Fruit fly (Drosophila melanogaster) whole organism, prepupa: ENCODE data around the gene Ir94e.

Experiments
- CG15336 ChIP-seq: fragments of 200-800 bp; sonication (Bioruptor generic); IDR thresholded peaks from 2 replicates; pipeline ENCODE4 v1.3.6; 2022; ENCODE audit warnings: missing biosample characterization, missing genetic modification characterization
- CG3032 ChIP-seq: fragments of 200-800 bp; optimal IDR thresholded peaks from 2 replicates; lab custom pipeline; 2019; ENCODE audit warnings: missing biosample characterization, mild to moderate bottlenecking, missing genetic modification characterization, moderate library complexity
- CG34406 ChIP-seq: fragments of 200-800 bp; sonication (Bioruptor generic); optimal IDR thresholded peaks from 3 replicates; lab custom pipeline; 2016; ENCODE audit warnings: missing biosample characterization, missing genetic modification characterization
- CG6163 ChIP-seq: fragments of 200-800 bp; sonication (Bioruptor generic); IDR thresholded peaks from 3 replicates; pipeline ENCODE4 v1.3.6; 2022; ENCODE audit warnings: missing biosample characterization, missing genetic modification characterization
- CG6854 ChIP-seq: fragments of 200-800 bp; sonication (Bioruptor generic); optimal IDR thresholded peaks from 2 replicates; lab custom pipeline; 2017; ENCODE audit warnings: missing biosample characterization, mild to moderate bottlenecking, missing genetic modification characterization
- CG8319 ChIP-seq: fragments of 200-800 bp; sonication (Bioruptor generic); optimal IDR thresholded peaks from 3 replicates; lab custom pipeline; 2016; ENCODE audit warnings: missing biosample characterization, missing genetic modification characterization
- Eip75B ChIP-seq: fragments of 200-800 bp; sonication (Bioruptor generic); optimal IDR thresholded peaks from 3 replicates; lab custom pipeline; 2016; ENCODE audit warnings: missing biosample characterization, missing genetic modification characterization
- Eip93F ChIP-seq: fragments of 200-800 bp; sonication (Bioruptor generic); optimal IDR thresholded peaks from 2 replicates; lab custom pipeline; 2016; ENCODE audit warnings: missing biosample characterization, mild to moderate bottlenecking, missing genetic modification characterization
- Lpt ChIP-seq: fragments of 200-800 bp; sonication (Bioruptor generic); optimal IDR thresholded peaks from 3 replicates; lab custom pipeline; 2016; ENCODE audit warnings: missing biosample characterization, missing genetic modification characterization
- fkh ChIP-seq: fragments of 200-800 bp; sonication (Bioruptor generic); optimal IDR thresholded peaks from 3 replicates; lab custom pipeline; 2017; ENCODE audit warnings: missing biosample characterization, mild to moderate bottlenecking, missing genetic modification characterization, moderate library complexity
- ss ChIP-seq, 2 experiments: fragments of 200-800 bp; sonication (Bioruptor generic); optimal IDR thresholded peaks; 2 replicates in 1 of 2; 3 replicates in 1 of 2; lab custom pipeline; 2017 to 2018; ENCODE audit warnings: mild to moderate bottlenecking in 2 of 2, missing biosample characterization in 2 of 2, missing genetic modification characterization in 2 of 2, moderate library complexity in 1 of 2

DNA sequence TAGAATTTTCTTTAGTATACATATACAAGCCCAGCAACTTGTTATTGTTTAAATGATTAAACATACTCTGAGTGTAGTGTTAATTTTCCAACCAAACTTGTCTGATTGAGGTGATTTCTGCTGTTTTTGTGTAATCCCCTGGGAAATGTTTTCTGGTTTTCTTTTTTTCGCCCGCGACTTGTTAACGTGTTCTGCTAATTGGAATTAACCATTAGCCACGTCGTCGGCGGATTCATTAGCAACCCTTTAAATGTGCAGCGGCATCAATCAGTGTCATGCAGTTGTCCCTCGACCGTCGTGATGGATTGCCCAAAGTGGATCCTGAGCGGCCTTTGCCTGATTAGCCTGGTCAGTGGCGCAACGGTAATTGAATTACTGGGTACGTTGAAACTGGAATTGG is at the start of gene Ir94e:
- no peak for TF ChIP-seq Eip75B (GFP tag; lab: Kevin White, UChicago)
- no peak for TF ChIP-seq CG15336
- TF ChIP-seq fkh (GFP tag; lab: Kevin White, UChicago): no peak
- TF ChIP-seq CG34406: no peak
- no peak for TF ChIP-seq CG8319 (GFP tag; lab: Kevin White, UChicago)
- no peak for TF ChIP-seq CG6854 (GFP tag; lab: Kevin White, UChicago)
- TF ChIP-seq CG6163 (GFP tag; lab: Robert Waterston, UW): no peak
- no peak for TF ChIP-seq CG3032 (tag; lab: Kevin White, UChicago)
- no peak for TF ChIP-seq ss (GFP tag; optimal IDR thresholded peaks at IDR 0.05; lab: Kevin White, UChicago)
- TF ChIP-seq Lpt (GFP tag; lab: Kevin White, UChicago): no peak
- TF ChIP-seq Eip93F (GFP tag; lab: Kevin White, UChicago): no peak
